Fruit fly (Drosophila melanogaster) whole organism, embryonic: ENCODE results near the gene mmy.

ENCODE experiments used
- Antp ChIP-seq: fragments of 200-800 bp; sonication (Bioruptor generic); optimal IDR thresholded peaks from 3 replicates; lab custom pipeline; 2016; ENCODE audit warnings: missing biosample characterization, missing genetic modification characterization
- CG10959 ChIP-seq: fragments of 200-800 bp; sonication (Bioruptor generic); IDR thresholded peaks from 2 replicates; pipeline ENCODE4 v1.3.6; 2022; ENCODE audit warnings: missing biosample characterization, missing genetic modification characterization
- CG13123 ChIP-seq: fragments of 200-800 bp; sonication (Bioruptor generic); optimal IDR thresholded peaks from 2 replicates; lab custom pipeline; 2016; ENCODE audit warnings: missing biosample characterization, missing genetic modification characterization
- CG15269 ChIP-seq: fragments of 200-800 bp; sonication (Bioruptor generic); optimal IDR thresholded peaks from 2 replicates; lab custom pipeline; 2018; ENCODE audit warnings: missing biosample characterization, mild to moderate bottlenecking, missing genetic modification characterization, moderate library complexity
- CG1647 ChIP-seq: fragments of 200-800 bp; sonication (Bioruptor generic); optimal IDR thresholded peaks from 3 replicates; lab custom pipeline; 2016; ENCODE audit warnings: missing biosample characterization, missing genetic modification characterization
- CG16779 ChIP-seq: fragments of 200-800 bp; sonication (Bioruptor generic); IDR thresholded peaks from 2 replicates; pipeline ENCODE4 v1.3.6; 2022; ENCODE audit warnings: missing biosample characterization, missing genetic modification characterization
- CG17568 ChIP-seq: fragments of 200-800 bp; sonication (Bioruptor generic); optimal IDR thresholded peaks from 2 replicates; lab custom pipeline; 2018; ENCODE audit warnings: missing biosample characterization, mild to moderate bottlenecking, missing genetic modification characterization, moderate library complexity
- CG17829 ChIP-seq: fragments of 200-800 bp; optimal IDR thresholded peaks from 2 replicates; lab custom pipeline; 2019; ENCODE audit warnings: missing biosample characterization, mild to moderate bottlenecking, missing genetic modification characterization, moderate library complexity
- CG18764 ChIP-seq: fragments of 200-800 bp; sonication (Bioruptor generic); optimal IDR thresholded peaks from 3 replicates; lab custom pipeline; 2016; ENCODE audit warnings: missing biosample characterization, missing genetic modification characterization
- CG2889 ChIP-seq: fragments of 200-800 bp; sonication (Bioruptor generic); IDR thresholded peaks from 3 replicates; pipeline ENCODE4 v1.3.6; 2022; ENCODE audit warnings: missing biosample characterization, missing genetic modification characterization
- CG30403 ChIP-seq: fragments of 200-800 bp; sonication (Bioruptor generic); optimal IDR thresholded peaks from 3 replicates; lab custom pipeline; 2016; ENCODE audit warnings: missing biosample characterization, missing genetic modification characterization
- CG30431 ChIP-seq: fragments of 200-800 bp; sonication (Bioruptor generic); optimal IDR thresholded peaks from 2 replicates; lab custom pipeline; 2017; ENCODE audit warnings: missing biosample characterization, missing genetic modification characterization
- CG3065 ChIP-seq: fragments of 200-800 bp; sonication (Bioruptor generic); optimal IDR thresholded peaks from 2 replicates; lab custom pipeline; 2016; ENCODE audit warnings: missing biosample characterization, missing genetic modification characterization
- CG33557 ChIP-seq: fragments of 200-800 bp; sonication (Bioruptor generic); optimal IDR thresholded peaks from 2 replicates; lab custom pipeline; 2019; ENCODE audit warnings: missing biosample characterization, mild to moderate bottlenecking, missing genetic modification characterization, moderate library complexity
- CG43689 ChIP-seq: fragments of 200-800 bp; sonication (Bioruptor generic); IDR thresholded peaks from 2 replicates; pipeline ENCODE4 v1.3.6; 2022; ENCODE audit warnings: missing biosample characterization, missing genetic modification characterization
- CG5245 ChIP-seq: fragments of 200-800 bp; sonication (Bioruptor generic); optimal IDR thresholded peaks from 3 replicates; lab custom pipeline; 2016; ENCODE audit warnings: missing biosample characterization, missing genetic modification characterization
- CG6854 ChIP-seq: fragments of 200-800 bp; sonication (Bioruptor generic); optimal IDR thresholded peaks from 3 replicates; lab custom pipeline; 2017; ENCODE audit warnings: missing biosample characterization, mild to moderate bottlenecking, missing genetic modification characterization
- CG9727 ChIP-seq: fragments of 200-800 bp; sonication (Bioruptor generic); optimal IDR thresholded peaks from 3 replicates; lab custom pipeline; 2017; ENCODE audit warnings: missing biosample characterization, mild to moderate bottlenecking, missing genetic modification characterization
- CG9932 ChIP-seq: fragments of 200-800 bp; sonication (Bioruptor generic); IDR thresholded peaks from 2 replicates; pipeline ENCODE4 v1.3.6; 2022; ENCODE audit warnings: missing biosample characterization, missing genetic modification characterization
- CoRest ChIP-seq: fragments of 200-800 bp; sonication (Bioruptor generic); optimal IDR thresholded peaks from 3 replicates; lab custom pipeline; 2018; ENCODE audit warnings: missing biosample characterization, mild to moderate bottlenecking, missing genetic modification characterization, moderate library complexity
- Dek ChIP-seq: fragments of 200-800 bp; sonication (Bioruptor generic); optimal IDR thresholded peaks from 3 replicates; lab custom pipeline; 2019; ENCODE audit warnings: missing biosample characterization, mild to moderate bottlenecking, missing genetic modification characterization, moderate library complexity
- Dip3 ChIP-seq: fragments of 200-800 bp; sonication (Bioruptor generic); optimal IDR thresholded peaks from 3 replicates; lab custom pipeline; 2016; ENCODE audit warnings: missing biosample characterization, missing genetic modification characterization
- Dref ChIP-seq: fragments of 200-800 bp; sonication (Bioruptor generic); IDR thresholded peaks from 2 replicates; pipeline ENCODE4 v1.3.6; 2022; ENCODE audit warnings: missing biosample characterization, missing genetic modification characterization
- Drgx ChIP-seq: fragments of 200-800 bp; sonication (Bioruptor generic); IDR thresholded peaks from 2 replicates; pipeline ENCODE4 v1.3.6; 2022; ENCODE audit warnings: missing biosample characterization, missing genetic modification characterization
- Hr51 ChIP-seq, 2 experiments: fragments of 200-800 bp; sonication (Bioruptor generic); optimal IDR thresholded peaks; 2 replicates in 1 of 2; 3 replicates in 1 of 2; lab custom pipeline; 2016 to 2018; ENCODE audit warnings: missing biosample characterization in 2 of 2, missing genetic modification characterization in 2 of 2, mild to moderate bottlenecking in 1 of 2, moderate library complexity in 1 of 2
- Jarid2 ChIP-seq: fragments of 200-800 bp; sonication (Bioruptor generic); optimal IDR thresholded peaks from 3 replicates; lab custom pipeline; 2017; ENCODE audit warnings: mild to moderate bottlenecking, missing biosample characterization, missing genetic modification reagents, missing genetic modification characterization
- Oaz ChIP-seq: fragments of 200-800 bp; sonication (Bioruptor generic); IDR thresholded peaks from 2 replicates; pipeline ENCODE4 v1.3.6; 2022; ENCODE audit warnings: missing biosample characterization, missing genetic modification characterization
- Scr ChIP-seq: fragments of 200-800 bp; sonication (Bioruptor generic); IDR thresholded peaks from 2 replicates; pipeline ENCODE4 v1.3.6; 2022; ENCODE audit warnings: missing biosample characterization, missing genetic modification characterization; ENCODE audit not compliant: partially characterized antibody
- Six4 ChIP-seq: fragments of 200-800 bp; sonication (Bioruptor generic); optimal IDR thresholded peaks from 2 replicates; lab custom pipeline; 2016; ENCODE audit warnings: missing biosample characterization, missing genetic modification characterization
- Xbp1 ChIP-seq: fragments of 200-800 bp; sonication (Bioruptor generic); optimal IDR thresholded peaks from 3 replicates; lab custom pipeline; 2016; ENCODE audit warnings: missing biosample characterization, mild to moderate bottlenecking, missing genetic modification characterization
- ac ChIP-seq: fragments of 200-800 bp; sonication (Bioruptor generic); optimal IDR thresholded peaks from 3 replicates; lab custom pipeline; 2017; ENCODE audit warnings: missing biosample characterization, mild to moderate bottlenecking, missing genetic modification characterization
- btn ChIP-seq: fragments of 200-800 bp; sonication (Bioruptor generic); optimal IDR thresholded peaks from 2 replicates; lab custom pipeline; 2016; ENCODE audit warnings: missing biosample characterization, missing genetic modification characterization
- chif ChIP-seq, 2 experiments: fragments of 200-800 bp; sonication (Bioruptor generic); optimal IDR thresholded peaks; 3 replicates each; lab custom pipeline; 2016; ENCODE audit warnings: missing biosample characterization in 2 of 2, missing genetic modification characterization in 2 of 2
- corto ChIP-seq: fragments of 200-800 bp; sonication (Bioruptor generic); optimal IDR thresholded peaks from 2 replicates; lab custom pipeline; 2016; ENCODE audit warnings: missing biosample characterization, mild to moderate bottlenecking, missing genetic modification characterization, moderate library complexity
- cwo ChIP-seq: fragments of 200-800 bp; sonication (Bioruptor generic); optimal IDR thresholded peaks from 3 replicates; lab custom pipeline; 2017; ENCODE audit warnings: missing biosample characterization, missing genetic modification characterization, mild to moderate bottlenecking, moderate library complexity, missing genetic modification reagents
- dimm ChIP-seq: fragments of 200-800 bp; sonication (Bioruptor generic); IDR thresholded peaks from 2 replicates; pipeline ENCODE4 v1.3.6; 2022; ENCODE audit warnings: missing biosample characterization, missing genetic modification characterization
- dmrt11E ChIP-seq: fragments of 200-800 bp; sonication (Bioruptor generic); optimal IDR thresholded peaks from 3 replicates; lab custom pipeline; 2018; ENCODE audit warnings: missing biosample characterization, mild to moderate bottlenecking, missing genetic modification characterization, moderate library complexity
- gcm ChIP-seq: fragments of 200-800 bp; sonication (Bioruptor generic); optimal IDR thresholded peaks from 2 replicates; lab custom pipeline; 2019; ENCODE audit warnings: missing biosample characterization, mild to moderate bottlenecking, missing genetic modification characterization, moderate library complexity
- grau ChIP-seq: fragments of 200-800 bp; optimal IDR thresholded peaks from 3 replicates; lab custom pipeline; 2019; ENCODE audit warnings: missing biosample characterization, mild to moderate bottlenecking, missing genetic modification characterization, moderate library complexity
- h ChIP-seq: fragments of >200 bp; optimal IDR thresholded peaks from 2 replicates; lab custom pipeline; 2017
- ham ChIP-seq: fragments of 200-800 bp; sonication (Bioruptor generic); IDR thresholded peaks from 2 replicates; pipeline ENCODE4 v1.3.6; 2022; ENCODE audit warnings: missing biosample characterization, missing genetic modification characterization
- ken ChIP-seq: fragments of 200-800 bp; sonication (Bioruptor generic); IDR thresholded peaks from 3 replicates; pipeline ENCODE4 v1.3.6; 2022; ENCODE audit warnings: missing biosample characterization, missing genetic modification characterization
- lbe ChIP-seq: fragments of 200-800 bp; sonication (Bioruptor generic); optimal IDR thresholded peaks from 2 replicates; lab custom pipeline; 2016; ENCODE audit warnings: missing biosample characterization, mild to moderate bottlenecking, missing genetic modification characterization
- nerfin-2 ChIP-seq: fragments of 200-800 bp; sonication (Bioruptor generic); IDR thresholded peaks from 2 replicates; pipeline ENCODE4 v1.3.6; 2022; ENCODE audit warnings: missing biosample characterization, missing genetic modification characterization; ENCODE audit not compliant: partially characterized antibody
- repo ChIP-seq: fragments of 200-800 bp; sonication (Bioruptor generic); optimal IDR thresholded peaks from 2 replicates; lab custom pipeline; 2016; ENCODE audit warnings: missing biosample characterization, missing genetic modification characterization
- sc ChIP-seq, 3 experiments: fragments of >200 bp in 2 of 3; fragments of 200-800 bp in 1 of 3; sonication (Bioruptor generic) in 1 of 3; optimal IDR thresholded peaks; 2 replicates in 2 of 3; 3 replicates in 1 of 3; lab custom pipeline; 2017; ENCODE audit warnings: mild to moderate bottlenecking in 1 of 3, missing biosample characterization in 1 of 3, missing genetic modification characterization in 1 of 3, missing genetic modification reagents in 1 of 3
- sob ChIP-seq: fragments of 200-800 bp; sonication (Bioruptor generic); IDR thresholded peaks from 2 replicates; pipeline ENCODE4 v1.3.6; 2022; ENCODE audit warnings: missing biosample characterization, missing genetic modification characterization
- sqz ChIP-seq: fragments of 200-800 bp; sonication (Bioruptor generic); optimal IDR thresholded peaks from 3 replicates; lab custom pipeline; 2018; ENCODE audit warnings: missing biosample characterization, mild to moderate bottlenecking, missing genetic modification characterization
- stwl ChIP-seq: fragments of 200-800 bp; sonication (Bioruptor generic); optimal IDR thresholded peaks from 3 replicates; lab custom pipeline; 2018; ENCODE audit warnings: missing biosample characterization, mild to moderate bottlenecking, missing genetic modification characterization, moderate library complexity
- zf30C ChIP-seq: fragments of 200-800 bp; sonication (Bioruptor generic); optimal IDR thresholded peaks from 3 replicates; lab custom pipeline; 2018; ENCODE audit warnings: missing biosample characterization, mild to moderate bottlenecking, missing genetic modification characterization

Gene mmy

DNA sequence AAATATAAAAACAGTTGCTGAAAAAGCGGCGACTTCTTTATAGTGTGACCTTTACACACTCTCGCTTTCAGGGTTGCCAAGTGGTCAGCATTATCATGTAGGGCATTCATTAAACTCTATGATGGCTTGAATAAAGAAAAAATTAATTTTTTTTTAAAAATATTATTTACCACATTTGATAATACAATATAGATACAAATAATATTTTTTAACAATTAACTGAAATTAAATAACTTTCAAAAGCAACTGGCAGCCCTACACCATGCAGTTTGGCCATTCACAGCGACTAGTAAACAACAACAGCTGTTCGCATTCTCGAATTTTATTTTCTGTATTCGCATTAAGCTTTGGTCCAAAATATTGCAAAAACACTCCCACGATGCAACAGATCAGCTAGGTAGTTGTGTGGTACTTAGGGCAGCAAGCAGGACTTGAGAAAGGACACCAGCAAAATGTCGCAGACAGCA lies 17.1 kb upstream of the mmy start, which contains the start of the genes Phf5a and CG31638 (continued):
- no peak for TF ChIP-seq sc (optimal IDR thresholded peaks at IDR 0.05; lab: Kevin White, UChicago)
- TF ChIP-seq sc (GFP tag; optimal IDR thresholded peaks at IDR 0.05; lab: Kevin White, UChicago) = peak; percentile 91
- peak; percentile 99 for TF ChIP-seq stwl (tag; lab: Kevin White, UChicago)
- TF ChIP-seq sob (GFP tag; lab: Robert Waterston, UW) = peak; percentile 71
- TF ChIP-seq CG10959 (GFP tag; lab: Robert Waterston, UW) = peak; percentile 34; the same call in 1 of the 2 replicates
- TF ChIP-seq Scr = no peak
- TF ChIP-seq CG30403 (GFP tag; lab: Kevin White, UChicago) = peak; percentile 98
- peak; percentile 79 for TF ChIP-seq CG13123 (GFP tag; lab: Kevin White, UChicago)
- peak; percentile 73 for TF ChIP-seq CG16779 (GFP tag; lab: Robert Waterston, UW)
- no peak for TF ChIP-seq CG1647
- no peak for TF ChIP-seq Dip3 (GFP tag; lab: Kevin White, UChicago)
- TF ChIP-seq CG18764 (GFP tag; lab: Kevin White, UChicago) = peak; percentile 95
- peak; percentile 93 for TF ChIP-seq lbe (GFP tag; lab: Kevin White, UChicago)
- TF ChIP-seq h (lab: Kevin White, UChicago) = no peak
- TF ChIP-seq CG30431 = peak; percentile 4
- peak; percentile 85 for TF ChIP-seq CG9932 (GFP tag; lab: Robert Waterston, UW)
- peak; percentile 98 for TF ChIP-seq CG17829
- peak; percentile 88 for TF ChIP-seq CG3065 (GFP tag; lab: Kevin White, UChicago)
- TF ChIP-seq Drgx (GFP tag; lab: Robert Waterston, UW) = peak; percentile 93
- TF ChIP-seq CoRest = peak; percentile 90
- no peak for TF ChIP-seq btn
- no peak for TF ChIP-seq zf30C (GFP tag; lab: Kevin White, UChicago)
- peak; percentile 97 for TF ChIP-seq CG2889 (GFP tag; lab: Robert Waterston, UW)
- TF ChIP-seq CG6854 (GFP tag; lab: Kevin White, UChicago) = peak; percentile 64
- TF ChIP-seq gcm (GFP tag; lab: Kevin White, UChicago) = peak; percentile 95
- peak; percentile 96 for TF ChIP-seq Dek (tag; lab: Kevin White, UChicago)
- peak; percentile 76 for TF ChIP-seq ken
- no peak for TF ChIP-seq corto (GFP tag; lab: Kevin White, UChicago)
- peak; percentile 83 for TF ChIP-seq sqz (GFP tag; lab: Kevin White, UChicago)
- TF ChIP-seq CG9727 (GFP tag; lab: Kevin White, UChicago) = peak; percentile 73
- peak; percentile 55 to 76 for TF ChIP-seq Hr51 (GFP tag; optimal IDR thresholded peaks at IDR 0.05; lab: Kevin White, UChicago)
- TF ChIP-seq Jarid2 (GFP tag; lab: Kevin White, UChicago) = peak; percentile 74
- peak; percentile 87 for TF ChIP-seq CG15269
- peak; percentile 95 for TF ChIP-seq Six4
- peak; percentile 75 to 82 for TF ChIP-seq chif (GFP tag; optimal IDR thresholded peaks at IDR 0.05; lab: Kevin White, UChicago)
- peak; percentile 87 for TF ChIP-seq cwo
- peak; percentile 81 for TF ChIP-seq ham (GFP tag; lab: Robert Waterston, UW)
- peak; percentile 63; the same call in 1 of the 2 replicates for TF ChIP-seq Oaz (GFP tag; lab: Robert Waterston, UW)
- peak; percentile 44 for TF ChIP-seq Antp (GFP tag; lab: Kevin White, UChicago)
- TF ChIP-seq CG5245 (GFP tag; lab: Kevin White, UChicago) = peak; percentile 39
- peak; percentile 93 for TF ChIP-seq dmrt11E (tag; lab: Kevin White, UChicago)
- TF ChIP-seq nerfin-2 (GFP tag; lab: Robert Waterston, UW) = no peak
- TF ChIP-seq CG33557 (GFP tag; lab: Kevin White, UChicago) = peak; percentile 90
- TF ChIP-seq ac (GFP tag; lab: Kevin White, UChicago) = peak; percentile 47
- no peak for TF ChIP-seq CG17568 (GFP tag; lab: Kevin White, UChicago)
- TF ChIP-seq dimm (GFP tag; lab: Robert Waterston, UW) = 0 out of 2 replicates have a peak, but pooled peaks have one; percentile 33
- peak; percentile 82 for TF ChIP-seq grau (tag; lab: Kevin White, UChicago)
- TF ChIP-seq Dref (GFP tag; lab: Robert Waterston, UW) = no peak
- peak; percentile 92 for TF ChIP-seq CG43689
- peak; percentile 74 for TF ChIP-seq Xbp1 (GFP tag; lab: Kevin White, UChicago)
- TF ChIP-seq repo = no peak
